Fruit fly (Drosophila melanogaster) whole organism, wandering third instar larva: ENCODE measurements around the gene sNPF.

ENCODE experiments used
- Abd-B ChIP-seq: fragments of >200 bp; optimal IDR thresholded peaks from 2 replicates; lab custom pipeline; 2017; ENCODE audit warnings: missing biosample characterization, missing genetic modification characterization
- CG32264 ChIP-seq: fragments of 200-800 bp; sonication (Bioruptor generic); optimal IDR thresholded peaks from 2 replicates; lab custom pipeline; 2016; ENCODE audit warnings: missing biosample characterization, missing genetic modification characterization
- CG9705 ChIP-seq: fragments of 200-800 bp; sonication (Bioruptor generic); optimal IDR thresholded peaks from 2 replicates; lab custom pipeline; 2018; ENCODE audit warnings: missing biosample characterization, mild to moderate bottlenecking, missing genetic modification characterization
- CrebA ChIP-seq: fragments of 200-800 bp; sonication (Bioruptor generic); optimal IDR thresholded peaks from 2 replicates; lab custom pipeline; 2016; ENCODE audit warnings: missing biosample characterization, mild to moderate bottlenecking, missing genetic modification characterization, borderline replicate concordance
- Dfd ChIP-seq: fragments of >200 bp; optimal IDR thresholded peaks from 2 replicates; lab custom pipeline; 2017; ENCODE audit warnings: missing biosample characterization, missing genetic modification characterization
- Dif ChIP-seq: fragments of 200-275, 200-300 bp; sonication (Bioruptor generic); optimal IDR thresholded peaks from 2 replicates; lab custom pipeline; 2018; ENCODE audit warnings: missing biosample characterization, missing genetic modification characterization; ENCODE audit not compliant: partially characterized antibody
- GATAd ChIP-seq: sonication (Bioruptor generic); optimal IDR thresholded peaks from 2 replicates; lab custom pipeline; 2016; ENCODE audit warnings: missing biosample characterization, missing genetic modification characterization
- HLH106 ChIP-seq: fragments of 200-800 bp; optimal IDR thresholded peaks from 3 replicates; lab custom pipeline; 2019; ENCODE audit warnings: missing biosample characterization, mild to moderate bottlenecking, missing genetic modification characterization, moderate library complexity
- Hnf4 ChIP-seq: fragments of 200-800 bp; sonication (Bioruptor generic); optimal IDR thresholded peaks from 2 replicates; lab custom pipeline; 2016; ENCODE audit warnings: missing biosample characterization, mild to moderate bottlenecking, missing genetic modification characterization
- Hr78 ChIP-seq: fragments of >200 bp; optimal IDR thresholded peaks from 2 replicates; lab custom pipeline; 2017; ENCODE audit warnings: missing biosample characterization, missing genetic modification characterization
- Hr83 ChIP-seq: fragments of 200-300 bp; sonication (Bioruptor generic); optimal IDR thresholded peaks from 2 replicates; lab custom pipeline; 2016; ENCODE audit warnings: missing biosample characterization, mild to moderate bottlenecking, missing genetic modification characterization, moderate library complexity; ENCODE audit not compliant: poor library complexity, severe bottlenecking
- Jra ChIP-seq: sonication (Bioruptor generic); optimal IDR thresholded peaks from 2 replicates; lab custom pipeline; 2016; ENCODE audit warnings: missing biosample characterization, missing genetic modification characterization
- Mio ChIP-seq: sonication (Bioruptor generic); optimal IDR thresholded peaks from 2 replicates; lab custom pipeline; 2016; ENCODE audit warnings: missing biosample characterization, missing genetic modification characterization
- Myc ChIP-seq: fragments of >200 bp; optimal IDR thresholded peaks from 2 replicates; lab custom pipeline; 2017
- N ChIP-seq: fragments of >200 bp; optimal IDR thresholded peaks from 2 replicates; lab custom pipeline; 2018; ENCODE audit warnings: missing biosample characterization, missing external identifiers, missing genetic modification characterization
- OdsH ChIP-seq: fragments of 200-800 bp; sonication (Bioruptor generic); optimal IDR thresholded peaks from 2 replicates; lab custom pipeline; 2016; ENCODE audit warnings: missing biosample characterization, mild to moderate bottlenecking, missing genetic modification characterization
- Rel ChIP-seq, 2 experiments: fragments of 200-800 bp; sonication (Bioruptor generic) in 1 of 2; optimal IDR thresholded peaks; 2 replicates in 1 of 2; 3 replicates in 1 of 2; lab custom pipeline; 2016 to 2019; ENCODE audit warnings: mild to moderate bottlenecking in 2 of 2, missing biosample characterization in 2 of 2, missing genetic modification characterization in 2 of 2, moderate library complexity in 1 of 2
- Sp1 ChIP-seq: fragments of 200-800 bp; sonication (Bioruptor generic); optimal IDR thresholded peaks from 3 replicates; lab custom pipeline; 2019; ENCODE audit warnings: missing biosample characterization, mild to moderate bottlenecking, missing genetic modification characterization, moderate library complexity
- Vsx2 ChIP-seq: fragments of 200-300, 225-300 bp; sonication (Bioruptor generic); optimal IDR thresholded peaks from 2 replicates; lab custom pipeline; 2018; ENCODE audit warnings: missing biosample characterization, missing genetic modification characterization; ENCODE audit not compliant: partially characterized antibody
- br ChIP-seq: fragments of 200-800 bp; sonication (Bioruptor generic); optimal IDR thresholded peaks from 2 replicates; lab custom pipeline; 2016; ENCODE audit warnings: missing biosample characterization, missing genetic modification characterization
- dl ChIP-seq, 2 experiments: fragments of 175-275, 200-275 bp in 1 of 2; fragments of 200-275 bp in 1 of 2; sonication (Bioruptor generic); optimal IDR thresholded peaks; lab custom pipeline; 2018; ENCODE audit warnings: mild to moderate bottlenecking in 2 of 2, missing biosample characterization in 2 of 2, missing genetic modification characterization in 2 of 2, moderate library complexity in 2 of 2; ENCODE audit not compliant: partially characterized antibody in 2 of 2, insufficient read depth in 1 of 2
- dmrt93B ChIP-seq: fragments of 200-800 bp; sonication (Bioruptor generic); optimal IDR thresholded peaks from 2 replicates; lab custom pipeline; 2018; ENCODE audit warnings: missing biosample characterization, mild to moderate bottlenecking, missing genetic modification characterization
- dsf ChIP-seq: sonication (Bioruptor generic); optimal IDR thresholded peaks from 2 replicates; lab custom pipeline; 2016; ENCODE audit warnings: missing biosample characterization, missing genetic modification characterization, borderline replicate concordance
- foxo ChIP-seq, 2 experiments: fragments of 200-800 bp; sonication (Bioruptor generic); optimal IDR thresholded peaks; 2 replicates in 1 of 2; 3 replicates in 1 of 2; lab custom pipeline; 2016 to 2017; ENCODE audit warnings: missing biosample characterization in 2 of 2, missing genetic modification characterization in 2 of 2
- fru ChIP-seq: fragments of 200-800 bp; sonication (Bioruptor generic); optimal IDR thresholded peaks from 3 replicates; lab custom pipeline; 2016; ENCODE audit warnings: missing biosample characterization, mild to moderate bottlenecking, missing genetic modification characterization
- h ChIP-seq: fragments of 200-800 bp; sonication (Bioruptor generic); optimal IDR thresholded peaks from 3 replicates; lab custom pipeline; 2016; ENCODE audit warnings: missing biosample characterization, mild to moderate bottlenecking, missing genetic modification characterization
- jim ChIP-seq: fragments of 175-275, 200-325 bp; sonication (Bioruptor generic); optimal IDR thresholded peaks from 2 replicates; lab custom pipeline; 2016; ENCODE audit warnings: missing biosample characterization, mild to moderate bottlenecking, missing genetic modification characterization
- lola ChIP-seq: fragments of >200 bp; optimal IDR thresholded peaks from 2 replicates; lab custom pipeline; 2017; ENCODE audit warnings: missing biosample characterization, missing genetic modification characterization
- pan ChIP-seq: fragments of >200 bp; optimal IDR thresholded peaks from 2 replicates; lab custom pipeline; 2017
- psq ChIP-seq: fragments of 200-800 bp; sonication (Bioruptor generic); optimal IDR thresholded peaks from 3 replicates; lab custom pipeline; 2017; ENCODE audit warnings: missing biosample characterization, mild to moderate bottlenecking, missing genetic modification characterization, moderate library complexity
- rgr ChIP-seq: fragments of 200-800 bp; sonication (Bioruptor generic); optimal IDR thresholded peaks from 3 replicates; lab custom pipeline; 2016; ENCODE audit warnings: missing biosample characterization, mild to moderate bottlenecking, missing genetic modification characterization
- sage ChIP-seq: fragments of 200-800 bp; sonication (Bioruptor generic); optimal IDR thresholded peaks from 2 replicates; lab custom pipeline; 2016; ENCODE audit warnings: missing biosample characterization, mild to moderate bottlenecking, missing genetic modification characterization
- sv ChIP-seq: fragments of 200-800 bp; sonication (Bioruptor generic); optimal IDR thresholded peaks from 3 replicates; lab custom pipeline; 2016; ENCODE audit warnings: missing biosample characterization, missing genetic modification characterization
- tai ChIP-seq: sonication (Bioruptor generic); optimal IDR thresholded peaks from 2 replicates; lab custom pipeline; 2016; ENCODE audit warnings: missing biosample characterization, missing genetic modification characterization
- usp ChIP-seq: fragments of >200 bp; optimal IDR thresholded peaks from 2 replicates; lab custom pipeline; 2017; ENCODE audit warnings: missing biosample characterization, missing genetic modification characterization
- woc ChIP-seq: sonication (Bioruptor generic); optimal IDR thresholded peaks from 2 replicates; lab custom pipeline; 2016; ENCODE audit warnings: missing biosample characterization, mild to moderate bottlenecking, missing genetic modification characterization

The sNPF gene

DNA sequence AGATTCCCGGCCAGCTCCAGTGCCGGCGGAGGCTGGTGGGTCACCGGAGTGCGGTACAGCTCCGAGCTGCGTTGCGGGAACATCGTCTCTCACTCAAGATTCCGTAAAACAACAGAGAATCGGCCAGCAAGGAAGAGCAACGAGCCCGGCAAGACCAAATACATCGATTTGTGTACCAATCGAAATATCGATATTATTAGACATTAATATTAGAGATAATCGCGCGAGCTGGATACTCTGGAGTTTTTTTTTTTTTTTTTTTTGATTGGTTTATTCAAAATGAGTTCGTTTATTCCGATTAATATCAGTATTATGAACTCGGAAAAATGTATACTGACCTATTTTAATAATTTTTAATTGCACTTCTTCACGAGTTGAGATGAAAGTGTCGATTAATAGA, 37.8 kb downstream of the sNPF start, which contains the start of gene vls:
Gene vls (minus strand): TSS at position 164 of the 400 bp plus-strand sequence.
- no peak for TF ChIP-seq N (GFP tag; lab: Kevin White, UChicago)
- no peak for TF ChIP-seq CG9705 (GFP tag; lab: Kevin White, UChicago)
- no peak for TF ChIP-seq Hr78
- TF ChIP-seq psq (GFP tag; lab: Kevin White, UChicago), result no peak
- TF ChIP-seq Mio, result no peak
- no peak for TF ChIP-seq fru
- no peak for TF ChIP-seq tai
- no peak for TF ChIP-seq h (GFP tag; lab: Kevin White, UChicago)
- TF ChIP-seq Dif, result no peak
- no peak for TF ChIP-seq Hnf4 (GFP tag; lab: Kevin White, UChicago)
- no peak for TF ChIP-seq CrebA (GFP tag; lab: Kevin White, UChicago)
- TF ChIP-seq Abd-B, result no peak
- TF ChIP-seq sv, result no peak
- no peak for TF ChIP-seq Hr83 (GFP tag; lab: Kevin White, UChicago)
- TF ChIP-seq, all 38 proteins: peak for 0

DNA sequence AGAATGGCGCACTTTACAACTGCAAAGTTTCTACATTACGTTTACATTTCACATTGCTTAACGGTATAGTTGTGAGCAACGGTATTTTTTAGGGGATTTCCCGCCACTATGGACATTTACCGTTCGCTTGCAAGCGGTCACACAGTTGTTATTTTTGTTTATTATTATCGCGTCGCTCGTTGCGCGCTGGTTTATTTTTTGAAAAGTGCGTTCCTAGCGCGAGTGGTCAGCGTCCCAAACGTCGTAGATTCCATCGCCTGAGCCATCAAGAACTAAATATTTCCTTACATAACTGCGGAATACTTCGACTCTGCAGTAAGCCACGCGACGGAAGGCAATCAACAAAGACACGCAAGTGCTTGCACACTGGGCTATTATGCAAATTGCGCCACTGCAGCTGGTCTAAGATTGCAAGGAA, 38.5 kb downstream of the sNPF start, which contains the start of gene bwa:
Gene bwa (plus strand): TSS at position 159 of the 418 bp plus-strand sequence.
- TF ChIP-seq jim (GFP tag; lab: Kevin White, UChicago) (no peak), CG32264 (GFP tag; lab: Kevin White, UChicago) (no peak), h (GFP tag; lab: Kevin White, UChicago) (peak; percentile 5), CrebA (GFP tag; lab: Kevin White, UChicago) (no peak), Vsx2 (GFP tag; lab: Kevin White, UChicago) (no peak), GATAd (GFP tag; lab: Kevin White, UChicago) (no peak), Jra (GFP tag; lab: Kevin White, UChicago) (no peak), Sp1 (GFP tag; lab: Kevin White, UChicago) (no peak), dsf (no peak), fru (no peak), pan (no peak), foxo (GFP tag; optimal IDR thresholded peaks at IDR 0.05; lab: Kevin White, UChicago) (no peak), woc (GFP tag; lab: Kevin White, UChicago) (no peak), HLH106 (no peak), Rel (GFP tag; optimal IDR thresholded peaks at IDR 0.05; lab: Kevin White, UChicago) (no peak), Rel (tag; optimal IDR thresholded peaks at IDR 0.05; lab: Kevin White, UChicago) (peak; percentile 98), dmrt93B (GFP tag; lab: Kevin White, UChicago) (no peak), Myc (lab: Kevin White, UChicago) (no peak), usp (no peak), CG9705 (GFP tag; lab: Kevin White, UChicago) (no peak), rgr (peak; percentile 5), psq (GFP tag; lab: Kevin White, UChicago) (no peak), Abd-B (no peak), Hnf4 (GFP tag; lab: Kevin White, UChicago) (no peak), N (GFP tag; lab: Kevin White, UChicago) (no peak), lola (GFP tag; lab: Kevin White, UChicago) (no peak)

DNA sequence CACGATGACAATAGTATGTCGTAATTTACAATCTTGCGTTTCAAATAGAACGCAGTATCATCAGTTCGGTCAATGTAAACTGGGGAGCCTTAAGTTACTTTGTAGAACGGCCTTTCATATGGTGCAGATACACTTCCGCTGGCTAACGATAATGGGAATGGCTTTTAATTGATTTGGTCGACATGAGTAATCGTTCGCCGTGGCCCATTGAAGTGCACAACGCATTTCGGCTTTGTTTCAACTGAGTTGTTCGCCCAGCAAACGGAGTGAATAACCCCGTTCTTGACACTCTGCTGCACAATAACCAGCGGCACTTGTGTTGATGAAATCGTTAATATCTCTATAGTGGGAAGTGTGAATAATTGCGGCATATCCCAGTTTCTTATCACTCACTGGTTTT, 40.2 kb downstream of the sNPF start:
- TF ChIP-seq sage (GFP tag; lab: Kevin White, UChicago), result no peak
- no peak for TF ChIP-seq Rel (GFP tag; optimal IDR thresholded peaks at IDR 0.05; lab: Kevin White, UChicago)
- peak; percentile 63 for TF ChIP-seq Rel (tag; optimal IDR thresholded peaks at IDR 0.05; lab: Kevin White, UChicago)

DNA sequence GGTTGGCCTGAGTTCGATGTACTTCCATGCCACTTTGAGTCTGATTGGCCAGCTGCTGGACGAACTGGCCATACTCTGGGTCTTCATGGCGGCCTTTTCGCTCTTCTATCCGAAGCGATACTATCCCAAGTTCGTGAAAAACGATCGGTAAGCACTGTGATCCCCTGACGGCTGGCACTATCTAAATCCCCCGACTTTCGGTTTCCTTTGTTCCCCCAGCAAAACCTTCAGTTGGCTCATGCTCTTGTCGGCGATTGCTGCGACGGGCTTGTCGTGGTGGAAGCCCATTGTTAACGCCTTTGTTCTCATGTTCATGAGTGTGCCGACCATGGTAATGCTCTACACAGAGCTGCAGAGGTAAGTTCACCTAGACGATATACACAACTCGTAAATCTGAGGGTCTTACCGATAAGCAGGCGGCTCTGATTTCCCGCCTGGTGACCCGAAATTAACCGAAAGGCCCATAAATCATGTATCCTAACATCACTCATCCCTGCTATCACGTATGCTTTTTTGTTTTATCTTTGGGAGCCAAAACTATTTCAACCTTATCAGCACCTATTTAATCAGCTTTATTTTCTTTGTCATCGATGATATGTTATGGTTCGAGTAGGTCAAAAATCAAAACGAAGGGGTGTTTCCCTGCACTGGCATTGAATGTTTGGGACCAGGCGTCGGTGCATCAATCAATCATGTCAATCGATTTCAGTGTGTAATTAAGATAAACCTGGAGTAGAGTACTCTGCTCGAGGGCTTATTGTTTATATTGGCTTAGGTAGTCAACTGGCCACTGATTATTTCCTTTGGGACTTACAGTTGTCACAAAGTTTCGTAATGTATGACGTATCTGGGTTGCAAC, 41.7 kb downstream of the sNPF start:
- TF ChIP-seq OdsH (peak; percentile 1), foxo (GFP tag; optimal IDR thresholded peaks at IDR 0.05; lab: Kevin White, UChicago) (no peak), Rel (GFP tag; optimal IDR thresholded peaks at IDR 0.05; lab: Kevin White, UChicago) (no peak), Rel (tag; optimal IDR thresholded peaks at IDR 0.05; lab: Kevin White, UChicago) (peak; percentile 99), fru (no peak), Sp1 (GFP tag; lab: Kevin White, UChicago) (no peak), Dfd (GFP tag; lab: Kevin White, UChicago) (no peak), br (GFP tag; lab: Kevin White, UChicago) (peak; percentile 17), CrebA (GFP tag; lab: Kevin White, UChicago) (no peak), dl (GFP tag; optimal IDR thresholded peaks at IDR 0.05; lab: Kevin White, UChicago; ENCODE audit: insufficient read depth in 1 of 2, partially characterized antibody in 2 of 2) (no peak), rgr (no peak), h (GFP tag; lab: Kevin White, UChicago) (peak; percentile 35), Abd-B (no peak)
